Fruit fly (Drosophila melanogaster) Kc167 (cell line): Measurements from ENCODE around the gene CG15042.

Source experiments
- Sin3A ChIP-seq: fragments of >200 bp; optimal IDR thresholded peaks from 2 replicates; lab custom pipeline; 2018; ENCODE audit warnings: missing external identifiers
- h ChIP-seq: fragments of >200 bp; optimal IDR thresholded peaks from 3 replicates; lab custom pipeline; 2018; ENCODE audit warnings: missing external identifiers

DNA sequence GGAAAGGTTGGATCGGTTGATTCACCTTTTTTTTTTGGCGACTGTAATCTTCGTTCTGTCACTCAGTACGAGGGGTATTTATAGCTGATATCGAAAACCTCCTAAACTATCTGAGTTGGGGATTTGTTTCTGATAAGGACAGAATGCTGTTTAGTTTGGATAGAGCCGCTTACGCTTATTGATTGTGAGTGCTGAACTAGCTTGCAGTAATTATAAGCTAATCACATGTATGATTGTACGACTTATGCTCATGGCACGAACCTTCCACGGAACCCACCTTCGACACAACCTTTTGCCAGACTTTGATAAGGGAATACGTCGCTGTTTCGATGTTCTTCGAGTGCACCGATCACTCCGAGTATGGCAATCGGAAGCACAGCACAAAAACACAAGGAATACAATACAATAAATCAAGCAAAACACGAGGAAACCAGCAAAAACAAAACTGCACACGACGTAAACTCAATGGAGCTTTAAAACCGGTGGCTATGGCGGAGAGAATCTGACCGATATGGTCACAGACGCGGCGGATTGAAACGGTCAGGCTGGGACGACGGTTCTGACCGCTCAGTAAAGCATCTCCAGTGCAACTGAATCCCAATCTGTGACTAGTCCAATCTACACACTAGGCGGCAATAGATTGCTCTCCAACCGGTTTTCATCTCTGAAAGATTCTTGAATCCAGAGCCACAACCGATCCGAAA is 41.6 kb downstream of the CG15042 start, which contains the start of gene psh:
- TF ChIP-seq Sin3A (lab: Kevin White, UChicago) (no peak), h (lab: Kevin White, UChicago) (no peak)
